Worm (Caenorhabditis elegans) whole organism, L2 larva: ENCODE measurements around the gene tsp-5.

Experiments used
- ama-1 ChIP-seq: fragments of 150-350 bp; optimal IDR thresholded peaks from 2 replicates; lab custom pipeline; 2018; ENCODE audit warnings: inconsistent platforms
- blmp-1 ChIP-seq: sonication (generic microtip); optimal IDR thresholded peaks from 2 replicates; lab custom pipeline; 2017; ENCODE audit warnings: missing genetic modification characterization, mild to moderate bottlenecking, missing compliant biosample characterization, antibody characterized with exemption, moderate library complexity; ENCODE audit not compliant: insufficient read depth
- nhr-21 ChIP-seq: fragments of 150-350 bp; optimal IDR thresholded peaks from 2 replicates; lab custom pipeline; 2014; ENCODE audit warnings: missing biosample characterization, missing genetic modification characterization
- unc-62 ChIP-seq: fragments of 150-350 bp; optimal IDR thresholded peaks from 2 replicates; lab custom pipeline; 2014; ENCODE audit warnings: missing biosample characterization, missing genetic modification reagents, missing genetic modification characterization
- ztf-1 ChIP-seq: fragments of 200-800 bp; sonication (Bioruptor generic); conservative IDR thresholded peaks from 2 replicates; pipeline ENCODE4 v1.3.6; 2022; ENCODE audit warnings: missing genetic modification characterization, missing compliant biosample characterization
- ztf-11 ChIP-seq: sonication (generic microtip); optimal IDR thresholded peaks from 2 replicates; lab custom pipeline; 2017; ENCODE audit warnings: missing biosample characterization, missing genetic modification characterization

- TF ChIP-seq ama-1, result no peak
- no peak for TF ChIP-seq nhr-21
- TF ChIP-seq ztf-1 (GFP tag; lab: Robert Waterston, UW), result no peak
- no peak for TF ChIP-seq unc-62 (GFP tag; lab: Kevin White, UChicago)
- no peak for TF ChIP-seq blmp-1 (tag; lab: Kevin White, UChicago)
- TF ChIP-seq ztf-11 (tag; lab: Kevin White, UChicago), result no peak
Observed at ce11 chrIV:13623533-13623932, 32.0 kb upstream of the tsp-5 start, which contains the start of gene C08F11.1.
